Worm (Caenorhabditis elegans) whole organism, L3 larva: ENCODE measurements around the gene ogt-1.

Experiments
- aly-2 ChIP-seq: fragments of 150-350 bp; optimal IDR thresholded peaks from 2 replicates; lab custom pipeline; 2014; ENCODE audit warnings: missing biosample characterization, missing genetic modification characterization
- ceh-9 ChIP-seq: sonication (generic microtip); optimal IDR thresholded peaks from 2 replicates; lab custom pipeline; 2018; ENCODE audit warnings: missing biosample characterization, missing genetic modification characterization
- fkh-10 ChIP-seq: sonication (generic microtip); optimal IDR thresholded peaks from 2 replicates; lab custom pipeline; 2017; ENCODE audit warnings: missing biosample characterization, missing genetic modification reagents, missing genetic modification characterization
- nhr-11 ChIP-seq: fragments of 150-350 bp; optimal IDR thresholded peaks from 2 replicates; lab custom pipeline; 2014; ENCODE audit warnings: missing biosample characterization, missing genetic modification characterization
- nhr-237 ChIP-seq: fragments of 150-350 bp; optimal IDR thresholded peaks from 2 replicates; lab custom pipeline; 2014; ENCODE audit warnings: missing biosample characterization, missing genetic modification characterization
- nhr-28 ChIP-seq: fragments of 150-350 bp; optimal IDR thresholded peaks from 2 replicates; lab custom pipeline; 2014; ENCODE audit warnings: missing biosample characterization, missing genetic modification characterization
- nhr-76 ChIP-seq: fragments of 150-350 bp; sonication (generic microtip); optimal IDR thresholded peaks from 5 replicates; lab custom pipeline; 2014; ENCODE audit warnings: missing biosample characterization, missing genetic modification characterization
- nhr-77 ChIP-seq: fragments of 150-350 bp; optimal IDR thresholded peaks from 2 replicates; lab custom pipeline; 2014; ENCODE audit warnings: missing biosample characterization, missing genetic modification characterization

- no peak for TF ChIP-seq nhr-28 (tag; lab: Kevin White, UChicago)
- no peak for TF ChIP-seq fkh-10 (GFP tag; lab: Kevin White, UChicago)
- TF ChIP-seq nhr-76: no peak
- TF ChIP-seq nhr-77 (tag; lab: Kevin White, UChicago): no peak
- TF ChIP-seq nhr-11 (tag; lab: Kevin White, UChicago): no peak
- TF ChIP-seq ceh-9 (tag; lab: Kevin White, UChicago): no peak
- TF ChIP-seq nhr-237: no peak
- TF ChIP-seq aly-2: no peak
These were observed 11.4 kb downstream of the ogt-1 start for ce11 chrIII:7142172-7142601.
